Fruit fly (Drosophila melanogaster): ENCODE data around the gene CG33500.

Gene CG33500

DNA sequence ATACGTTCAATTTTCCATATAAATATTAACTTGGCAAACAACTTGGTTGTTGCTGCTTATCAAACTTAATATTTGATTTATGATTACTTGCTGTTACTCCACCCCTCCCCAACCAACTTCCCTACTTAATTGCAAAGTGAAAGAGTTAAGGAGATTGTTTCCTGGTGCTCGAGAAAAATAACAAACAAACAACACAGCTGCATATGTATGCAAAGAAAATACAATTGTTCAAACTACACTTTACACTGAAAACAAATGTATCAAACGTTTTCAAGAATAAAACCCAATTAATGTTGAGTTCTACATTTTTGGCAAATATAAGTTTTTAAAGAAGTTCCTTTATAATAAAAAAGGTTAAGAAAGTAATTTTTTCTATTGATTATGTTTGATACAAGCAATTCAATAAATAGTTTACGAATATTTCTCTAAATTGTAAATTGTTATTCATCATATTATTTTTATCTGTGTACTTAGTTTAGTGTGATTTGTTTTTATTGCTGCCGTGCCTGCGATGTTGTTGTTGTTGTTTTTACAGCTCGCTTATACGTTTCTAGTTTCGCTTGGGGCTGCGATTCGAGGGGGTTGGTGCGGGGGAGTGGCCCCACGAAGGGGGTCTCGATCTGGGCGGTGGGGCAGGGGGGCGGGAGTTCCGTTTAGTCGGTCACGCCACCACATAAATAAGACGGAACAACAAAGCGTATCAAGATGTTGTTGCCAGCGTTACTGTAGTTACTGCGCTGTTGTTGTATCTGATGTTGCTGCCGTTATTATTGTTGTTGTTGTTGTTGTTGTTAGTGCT is 47.4 kb downstream of the CG33500 start (continued):
- no peak for TF ChIP-seq z (GFP tag; IDR thresholded peaks at IDR 0.05)
- TF ChIP-seq CG4404 (GFP tag; IDR thresholded peaks at IDR 0.05): no peak
- no peak for TF ChIP-seq CG8765 (GFP tag; IDR thresholded peaks at IDR 0.05)
- no peak for TF ChIP-seq CG6272 (GFP tag; IDR thresholded peaks at IDR 0.05)
- TF ChIP-seq NC2β (GFP tag; optimal IDR thresholded peaks at IDR 0.05): peak; percentile 27
- TF ChIP-seq sens-2 (GFP tag; IDR thresholded peaks at IDR 0.05): no peak
- peak; percentile 46 for TF ChIP-seq trh (GFP tag; optimal IDR thresholded peaks at IDR 0.05)
- peak; percentile 59; the same call in 1 of the 2 replicates for TF ChIP-seq CG3847 (GFP tag; IDR thresholded peaks at IDR 0.05)
- TF ChIP-seq CG6654 (GFP tag; optimal IDR thresholded peaks at IDR 0.05): no peak
- TF ChIP-seq CG11560 (tag; IDR thresholded peaks at IDR 0.05): no peak
- TF ChIP-seq CG4707 (GFP tag; optimal IDR thresholded peaks at IDR 0.05): peak; percentile 30
- TF ChIP-seq hth (optimal IDR thresholded peaks at IDR 0.05): no peak
- no peak for TF ChIP-seq Lpt (GFP tag; optimal IDR thresholded peaks at IDR 0.05)
- peak; percentile 69 for TF ChIP-seq CG17385 (GFP tag; optimal IDR thresholded peaks at IDR 0.05)
- peak; percentile 41 for TF ChIP-seq disco-r (GFP tag; optimal IDR thresholded peaks at IDR 0.05)
- peak; percentile 65 for TF ChIP-seq Atf6 (GFP tag; IDR thresholded peaks at IDR 0.05)
- no peak for TF ChIP-seq CG5953 (GFP tag; IDR thresholded peaks at IDR 0.05)
- TF ChIP-seq dati (GFP tag; IDR thresholded peaks at IDR 0.05): no peak
- TF ChIP-seq CG32532 (GFP tag; IDR thresholded peaks at IDR 0.05): peak; percentile 65
- TF ChIP-seq luna (GFP tag; optimal IDR thresholded peaks at IDR 0.05): no peak
- TF ChIP-seq B-H1 (GFP tag; IDR thresholded peaks at IDR 0.05): no peak; the same call in 2 of the 3 replicates
- TF ChIP-seq zen2 (GFP tag; IDR thresholded peaks at IDR 0.05; ENCODE audit: partially characterized antibody): no peak
- TF ChIP-seq lab (GFP tag; optimal IDR thresholded peaks at IDR 0.05): peak; percentile 72
- TF ChIP-seq CG16813 (GFP tag; IDR thresholded peaks at IDR 0.05; ENCODE audit: partially characterized antibody): no peak
- TF ChIP-seq Myb (GFP tag; optimal IDR thresholded peaks at IDR 0.05): no peak
- peak; percentile 48 for TF ChIP-seq ind (GFP tag; optimal IDR thresholded peaks at IDR 0.05)
- TF ChIP-seq br (optimal IDR thresholded peaks at IDR 0.05): no peak
- TF ChIP-seq CG15601 (tag; optimal IDR thresholded peaks at IDR 0.05): peak; percentile 84
- TF ChIP-seq fd64A (GFP tag; optimal IDR thresholded peaks at IDR 0.05): peak; percentile 20
- peak; percentile 78 for TF ChIP-seq vvl (GFP tag; IDR thresholded peaks at IDR 0.05)
- peak; percentile 49 for TF ChIP-seq Atf3 (GFP tag; optimal IDR thresholded peaks at IDR 0.05)
- TF ChIP-seq CG16863 (GFP tag; optimal IDR thresholded peaks at IDR 0.05): peak; percentile 39
- TF ChIP-seq H2.0 (GFP tag; IDR thresholded peaks at IDR 0.05): no peak
- TF ChIP-seq run (tag; optimal IDR thresholded peaks at IDR 0.05): peak; percentile 46
- peak; percentile 9; the same call in 1 of the 2 replicates for TF ChIP-seq peb (GFP tag; IDR thresholded peaks at IDR 0.05)
- TF ChIP-seq CG8290 (GFP tag; optimal IDR thresholded peaks at IDR 0.05): no peak
- peak in 1 of 2 experiments; percentile 66 for TF ChIP-seq CG8290 (tag; optimal IDR thresholded peaks at IDR 0.05)
- TF ChIP-seq CG2202 (tag; optimal IDR thresholded peaks at IDR 0.05): peak; percentile 63
- TF ChIP-seq CG30431 (GFP tag; optimal IDR thresholded peaks at IDR 0.05): no peak
- no peak for TF ChIP-seq CG14860 (GFP tag; IDR thresholded peaks at IDR 0.05; ENCODE audit: partially characterized antibody)
- TF ChIP-seq tna (GFP tag; IDR thresholded peaks at IDR 0.05; ENCODE audit: partially characterized antibody): no peak
- TF ChIP-seq Oli (tag; optimal IDR thresholded peaks at IDR 0.05): peak; percentile 77
- no peak for TF ChIP-seq ato (GFP tag; IDR thresholded peaks at IDR 0.05; ENCODE audit: partially characterized antibody)
- TF ChIP-seq Jarid2 (GFP tag; optimal IDR thresholded peaks at IDR 0.05): peak; percentile 34
- peak; percentile 62 for TF ChIP-seq CG18619 (GFP tag; optimal IDR thresholded peaks at IDR 0.05)
- TF ChIP-seq CG9437 (GFP tag; optimal IDR thresholded peaks at IDR 0.05): peak; percentile 78
- peak; percentile 35 for TF ChIP-seq CG30020 (tag; optimal IDR thresholded peaks at IDR 0.05)
- no peak for TF ChIP-seq Gsc (GFP tag; IDR thresholded peaks at IDR 0.05)
- no peak for TF ChIP-seq ems (GFP tag; optimal IDR thresholded peaks at IDR 0.05)
- no peak for TF ChIP-seq Ets97D (GFP tag; optimal IDR thresholded peaks at IDR 0.05)
- peak; percentile 58 for TF ChIP-seq bcd (GFP tag; optimal IDR thresholded peaks at IDR 0.05)

Data from whole organism, embryonic.